Worm (Caenorhabditis elegans): ENCODE measurements around the gene Y39H10A.1.

ce11 chrV:3811541-3811940 is 44.5 kb downstream of the Y39H10A.1 start, which contains the start of gene scl-13:
- TF ChIP-seq ceh-18 (tag; optimal IDR thresholded peaks at IDR 0.05) (no peak), nhr-232 (tag; optimal IDR thresholded peaks at IDR 0.05) (no peak), pag-3 (tag; optimal IDR thresholded peaks at IDR 0.05; ENCODE audit: borderline replicate concordance) (no peak), ama-1 (optimal IDR thresholded peaks at IDR 0.05) (no peak), C08G9.2 (tag; optimal IDR thresholded peaks at IDR 0.05) (no peak)
